Fruit fly (Drosophila melanogaster) whole organism, embryonic: ENCODE measurements around the gene Awh.
A peak's percentile ranks its signal among the peaks of the same experiment; 100 is the strongest.

Source experiments
- Adf1 ChIP-seq: fragments of 200-800 bp; sonication (Bioruptor generic); IDR thresholded peaks from 2 replicates; pipeline ENCODE4 v1.3.6; 2022; ENCODE audit warnings: missing biosample characterization, missing genetic modification characterization
- Bdp1 ChIP-seq: fragments of 200-800 bp; sonication (Bioruptor generic); optimal IDR thresholded peaks from 3 replicates; lab custom pipeline; 2016; ENCODE audit warnings: missing biosample characterization, missing genetic modification characterization
- C15 ChIP-seq: fragments of 200-800 bp; sonication (Bioruptor generic); IDR thresholded peaks from 3 replicates; pipeline ENCODE4 v1.3.6; 2022; ENCODE audit warnings: missing biosample characterization, missing genetic modification characterization
- CG10274 ChIP-seq: fragments of 200-800 bp; sonication (Bioruptor generic); optimal IDR thresholded peaks from 3 replicates; lab custom pipeline; 2017; ENCODE audit warnings: missing biosample characterization, mild to moderate bottlenecking, missing genetic modification characterization
- CG10366 ChIP-seq: fragments of 200-800 bp; sonication (Bioruptor generic); IDR thresholded peaks from 2 replicates; pipeline ENCODE4 v1.3.6; 2022; ENCODE audit warnings: missing biosample characterization, missing genetic modification characterization
- CG10959 ChIP-seq: fragments of 200-800 bp; sonication (Bioruptor generic); IDR thresholded peaks from 2 replicates; pipeline ENCODE4 v1.3.6; 2022; ENCODE audit warnings: missing biosample characterization, missing genetic modification characterization
- CG12744 ChIP-seq: fragments of 200-800 bp; sonication (Bioruptor generic); optimal IDR thresholded peaks from 2 replicates; lab custom pipeline; 2016; ENCODE audit warnings: missing biosample characterization, missing genetic modification characterization
- CG14014 ChIP-seq: fragments of 200-800 bp; sonication (Bioruptor generic); IDR thresholded peaks from 2 replicates; pipeline ENCODE4 v1.3.6; 2022; ENCODE audit warnings: missing biosample characterization, missing genetic modification characterization
- CG1647 ChIP-seq: fragments of 200-800 bp; sonication (Bioruptor generic); optimal IDR thresholded peaks from 3 replicates; lab custom pipeline; 2016; ENCODE audit warnings: missing biosample characterization, missing genetic modification characterization
- CG16863 ChIP-seq: fragments of 200-800 bp; sonication (Bioruptor generic); optimal IDR thresholded peaks from 3 replicates; lab custom pipeline; 2016; ENCODE audit warnings: missing biosample characterization, missing genetic modification characterization
- CG17802 ChIP-seq: fragments of 200-800 bp; sonication (Bioruptor generic); optimal IDR thresholded peaks from 2 replicates; lab custom pipeline; 2018; ENCODE audit warnings: missing biosample characterization, mild to moderate bottlenecking, missing genetic modification characterization, moderate library complexity
- CG17829 ChIP-seq: fragments of 200-800 bp; optimal IDR thresholded peaks from 2 replicates; lab custom pipeline; 2019; ENCODE audit warnings: missing biosample characterization, mild to moderate bottlenecking, missing genetic modification characterization, moderate library complexity
- CG30403 ChIP-seq: fragments of 200-800 bp; sonication (Bioruptor generic); optimal IDR thresholded peaks from 3 replicates; lab custom pipeline; 2016; ENCODE audit warnings: missing biosample characterization, missing genetic modification characterization
- CG3838 ChIP-seq: fragments of 200-800 bp; sonication (Bioruptor generic); optimal IDR thresholded peaks from 3 replicates; lab custom pipeline; 2016; ENCODE audit warnings: missing biosample characterization, missing genetic modification characterization
- CG4282 ChIP-seq: fragments of 200-800 bp; sonication (Bioruptor generic); optimal IDR thresholded peaks from 2 replicates; lab custom pipeline; 2016; ENCODE audit warnings: missing biosample characterization, missing genetic modification characterization
- CG7556 ChIP-seq: fragments of 200-800 bp; sonication (Bioruptor generic); optimal IDR thresholded peaks from 2 replicates; lab custom pipeline; 2017; ENCODE audit warnings: missing biosample characterization, mild to moderate bottlenecking, missing genetic modification characterization
- CG8388 ChIP-seq: fragments of 200-800 bp; sonication (Bioruptor generic); optimal IDR thresholded peaks from 2 replicates; lab custom pipeline; 2019; ENCODE audit warnings: missing biosample characterization, mild to moderate bottlenecking, missing genetic modification characterization, moderate library complexity
- CG8924 ChIP-seq: fragments of 200-800 bp; optimal IDR thresholded peaks from 3 replicates; lab custom pipeline; 2019; ENCODE audit warnings: missing biosample characterization, mild to moderate bottlenecking, missing genetic modification characterization, moderate library complexity
- Dip2 ChIP-seq: fragments of 200-800 bp; sonication (Bioruptor generic); IDR thresholded peaks from 2 replicates; pipeline ENCODE4 v1.3.6; 2022; ENCODE audit warnings: missing biosample characterization, missing genetic modification characterization
- Doc2 ChIP-seq: fragments of 200-800 bp; sonication (Bioruptor generic); IDR thresholded peaks from 2 replicates; pipeline ENCODE4 v1.3.6; 2022; ENCODE audit warnings: missing biosample characterization, missing genetic modification characterization
- Drgx ChIP-seq: fragments of 200-800 bp; sonication (Bioruptor generic); IDR thresholded peaks from 2 replicates; pipeline ENCODE4 v1.3.6; 2022; ENCODE audit warnings: missing biosample characterization, missing genetic modification characterization
- Ets97D ChIP-seq: fragments of 200-800 bp; sonication (Bioruptor generic); optimal IDR thresholded peaks from 3 replicates; lab custom pipeline; 2016; ENCODE audit warnings: missing biosample characterization, missing genetic modification characterization
- Hey ChIP-seq: fragments of 200-800 bp; sonication (Bioruptor generic); optimal IDR thresholded peaks from 3 replicates; lab custom pipeline; 2018; ENCODE audit warnings: missing biosample characterization, mild to moderate bottlenecking, missing genetic modification characterization
- Lhr ChIP-seq: fragments of 200-800 bp; sonication (Bioruptor generic); optimal IDR thresholded peaks from 3 replicates; lab custom pipeline; 2017; ENCODE audit warnings: mild to moderate bottlenecking, missing biosample characterization, missing genetic modification reagents, missing genetic modification characterization
- NfI ChIP-seq: fragments of 200-800 bp; sonication (Bioruptor generic); optimal IDR thresholded peaks from 3 replicates; lab custom pipeline; 2018; ENCODE audit warnings: missing biosample characterization, mild to moderate bottlenecking, missing genetic modification characterization, moderate library complexity
- Sry-β ChIP-seq: fragments of 200-800 bp; sonication (Bioruptor generic); optimal IDR thresholded peaks from 2 replicates; lab custom pipeline; 2018; ENCODE audit warnings: missing biosample characterization, mild to moderate bottlenecking, missing genetic modification characterization, moderate library complexity
- Sry-δ ChIP-seq: fragments of 200-800 bp; sonication (Bioruptor generic); optimal IDR thresholded peaks from 2 replicates; lab custom pipeline; 2016; ENCODE audit warnings: missing biosample characterization, missing genetic modification characterization
- crc ChIP-seq: fragments of 200-800 bp; sonication (Bioruptor generic); optimal IDR thresholded peaks from 2 replicates; lab custom pipeline; 2016; ENCODE audit warnings: missing biosample characterization, missing genetic modification characterization
- crp ChIP-seq, 2 experiments: fragments of 200-800 bp; sonication (Bioruptor generic); optimal IDR thresholded peaks; 2 replicates in 1 of 2; 3 replicates in 1 of 2; lab custom pipeline; 2017; ENCODE audit warnings: missing biosample characterization in 2 of 2, missing genetic modification characterization in 2 of 2, mild to moderate bottlenecking in 1 of 2, moderate library complexity in 1 of 2
- dimm ChIP-seq: fragments of 200-800 bp; sonication (Bioruptor generic); IDR thresholded peaks from 2 replicates; pipeline ENCODE4 v1.3.6; 2022; ENCODE audit warnings: missing biosample characterization, missing genetic modification characterization
- dpn ChIP-seq, 2 experiments: fragments of 200-800 bp; sonication (Bioruptor generic); optimal IDR thresholded peaks; 3 replicates each; lab custom pipeline; 2016; ENCODE audit warnings: missing biosample characterization in 2 of 2, missing genetic modification characterization in 2 of 2
- dysf ChIP-seq: fragments of 200-800 bp; sonication (Bioruptor generic); IDR thresholded peaks from 3 replicates; pipeline ENCODE4 v1.3.6; 2022; ENCODE audit warnings: missing biosample characterization, missing genetic modification characterization
- exex ChIP-seq: fragments of 200-800 bp; sonication (Bioruptor generic); optimal IDR thresholded peaks from 4 replicates; lab custom pipeline; 2018; ENCODE audit warnings: missing biosample characterization, mild to moderate bottlenecking, missing genetic modification characterization, moderate library complexity
- eyg ChIP-seq: fragments of 200-800 bp; sonication (Bioruptor generic); optimal IDR thresholded peaks from 3 replicates; lab custom pipeline; 2016; ENCODE audit warnings: missing biosample characterization, missing genetic modification characterization
- gem ChIP-seq: fragments of 200-800 bp; sonication (Bioruptor generic); optimal IDR thresholded peaks from 2 replicates; lab custom pipeline; 2019; ENCODE audit warnings: missing biosample characterization, mild to moderate bottlenecking, missing genetic modification characterization, moderate library complexity
- jing ChIP-seq: fragments of 200-800 bp; sonication (Bioruptor generic); optimal IDR thresholded peaks from 2 replicates; lab custom pipeline; 2018; ENCODE audit warnings: missing biosample characterization, mild to moderate bottlenecking, missing genetic modification characterization
- kay ChIP-seq: fragments of 200-800 bp; sonication (Bioruptor generic); optimal IDR thresholded peaks from 2 replicates; lab custom pipeline; 2016; ENCODE audit warnings: missing biosample characterization, missing genetic modification characterization
- lmd ChIP-seq: fragments of 200-800 bp; sonication (Bioruptor generic); IDR thresholded peaks from 2 replicates; pipeline ENCODE4 v1.3.6; 2022; ENCODE audit warnings: missing biosample characterization, missing genetic modification characterization
- nau ChIP-seq: fragments of 200-800 bp; sonication (Bioruptor generic); optimal IDR thresholded peaks from 3 replicates; lab custom pipeline; 2017; ENCODE audit warnings: missing biosample characterization, mild to moderate bottlenecking, missing genetic modification characterization, missing genetic modification reagents
- nerfin-2 ChIP-seq: fragments of 200-800 bp; sonication (Bioruptor generic); IDR thresholded peaks from 2 replicates; pipeline ENCODE4 v1.3.6; 2022; ENCODE audit warnings: missing biosample characterization, missing genetic modification characterization; ENCODE audit not compliant: partially characterized antibody
- nmo ChIP-seq: fragments of 200-800 bp; sonication (Bioruptor generic); optimal IDR thresholded peaks from 2 replicates; lab custom pipeline; 2018; ENCODE audit warnings: missing biosample characterization, mild to moderate bottlenecking, missing genetic modification characterization, moderate library complexity
- oc ChIP-seq: fragments of 200-800 bp; sonication (Bioruptor generic); optimal IDR thresholded peaks from 2 replicates; lab custom pipeline; 2018; ENCODE audit warnings: missing biosample characterization, mild to moderate bottlenecking, missing genetic modification characterization, moderate library complexity
- odd ChIP-seq: fragments of 200-800 bp; sonication (Bioruptor generic); optimal IDR thresholded peaks from 2 replicates; lab custom pipeline; 2017; ENCODE audit warnings: missing biosample characterization, mild to moderate bottlenecking, missing genetic modification characterization
- row ChIP-seq: fragments of 200-800 bp; sonication (Bioruptor generic); IDR thresholded peaks from 3 replicates; pipeline ENCODE4 v1.3.6; 2022; ENCODE audit warnings: missing biosample characterization, missing genetic modification characterization
- salm ChIP-seq: fragments of 200-800 bp; sonication (Bioruptor generic); optimal IDR thresholded peaks from 2 replicates; lab custom pipeline; 2018; ENCODE audit warnings: missing biosample characterization, mild to moderate bottlenecking, missing genetic modification characterization
- sens-2 ChIP-seq: fragments of 200-800 bp; sonication (Bioruptor generic); IDR thresholded peaks from 2 replicates; pipeline ENCODE4 v1.3.6; 2022; ENCODE audit warnings: missing biosample characterization, missing genetic modification characterization
- shn ChIP-seq: fragments of 200-800 bp; sonication (Bioruptor generic); optimal IDR thresholded peaks from 3 replicates; lab custom pipeline; 2016; ENCODE audit warnings: missing biosample characterization, missing genetic modification characterization
- sisA ChIP-seq: fragments of 200-800 bp; sonication (Bioruptor generic); IDR thresholded peaks from 2 replicates; pipeline ENCODE4 v1.3.6; 2022; ENCODE audit warnings: missing biosample characterization, missing genetic modification characterization
- slbo ChIP-seq: fragments of 200-800 bp; sonication (Bioruptor generic); IDR thresholded peaks from 2 replicates; pipeline ENCODE4 v1.3.6; 2022; ENCODE audit warnings: missing biosample characterization, missing genetic modification characterization
- sqz ChIP-seq: fragments of 200-800 bp; sonication (Bioruptor generic); optimal IDR thresholded peaks from 3 replicates; lab custom pipeline; 2018; ENCODE audit warnings: missing biosample characterization, mild to moderate bottlenecking, missing genetic modification characterization
- tll ChIP-seq, 2 experiments: fragments of 200-800 bp in 1 of 2; fragments of >200 bp in 1 of 2; sonication (Bioruptor generic) in 1 of 2; optimal IDR thresholded peaks; 2 replicates each; lab custom pipeline; 2017 to 2019; ENCODE audit warnings: missing biosample characterization in 2 of 2, missing genetic modification characterization in 2 of 2, mild to moderate bottlenecking in 1 of 2, moderate library complexity in 1 of 2
- wor ChIP-seq: fragments of 200-800 bp; sonication (Bioruptor generic); IDR thresholded peaks from 2 replicates; pipeline ENCODE4 v1.3.6; 2022; ENCODE audit warnings: missing biosample characterization, missing genetic modification characterization

The Awh gene

dm6 chr3L:3809943-3810342 is 36.1 kb upstream of the Awh start, which contains the start of gene CG32262 (continued):
- TF ChIP-seq odd (GFP tag; lab: Kevin White, UChicago) = no peak
- no peak for TF ChIP-seq dpn (GFP tag; optimal IDR thresholded peaks at IDR 0.05; lab: Kevin White, UChicago)
- TF ChIP-seq Sry-β = no peak
- TF ChIP-seq CG17802 (tag; lab: Kevin White, UChicago) = no peak
- TF ChIP-seq CG17829 (tag; lab: Kevin White, UChicago) = no peak
- TF ChIP-seq sens-2 (GFP tag; lab: Robert Waterston, UW) = no peak
- TF ChIP-seq Adf1 = no peak
- TF ChIP-seq dimm (GFP tag; lab: Robert Waterston, UW) = no peak
- no peak for TF ChIP-seq nmo (GFP tag; lab: Kevin White, UChicago)
- peak; percentile 82 for TF ChIP-seq Sry-δ (GFP tag; lab: Kevin White, UChicago)
- TF ChIP-seq CG10274 = no peak
- no peak for TF ChIP-seq Dip2 (GFP tag; lab: Robert Waterston, UW)
- no peak for TF ChIP-seq tll (GFP tag; optimal IDR thresholded peaks at IDR 0.05; lab: Kevin White, UChicago)
- no peak for TF ChIP-seq CG3838
- TF ChIP-seq CG16863 = no peak
- TF ChIP-seq slbo = no peak
- TF ChIP-seq jing (GFP tag; lab: Kevin White, UChicago) = no peak
- no peak for TF ChIP-seq wor (GFP tag; lab: Robert Waterston, UW)
- TF ChIP-seq crp (GFP tag; optimal IDR thresholded peaks at IDR 0.05; lab: Kevin White, UChicago) = peak in 1 of 2 experiments; percentile 91
- TF ChIP-seq NfI (GFP tag; lab: Kevin White, UChicago) = peak; percentile 12
- TF ChIP-seq CG8924 = no peak
- TF ChIP-seq Lhr (GFP tag; lab: Kevin White, UChicago) = no peak
- TF ChIP-seq row = peak; percentile 65
- TF ChIP-seq C15 (GFP tag; lab: Robert Waterston, UW) = no peak
- TF ChIP-seq CG10959 (GFP tag; lab: Robert Waterston, UW) = no peak
- TF ChIP-seq crc (GFP tag; lab: Kevin White, UChicago) = no peak
- TF ChIP-seq sisA (GFP tag; lab: Robert Waterston, UW) = no peak
- TF ChIP-seq Doc2 = no peak
- TF ChIP-seq dysf (GFP tag; lab: Robert Waterston, UW) = no peak
- no peak for TF ChIP-seq gem (tag; lab: Kevin White, UChicago)
- no peak for TF ChIP-seq Bdp1 (GFP tag; lab: Kevin White, UChicago)
- TF ChIP-seq CG12744 (GFP tag; lab: Kevin White, UChicago) = no peak
- no peak for TF ChIP-seq CG30403 (GFP tag; lab: Kevin White, UChicago)
- TF ChIP-seq nerfin-2 (GFP tag; lab: Robert Waterston, UW) = peak; percentile 55; the same call in 1 of the 2 replicates
- no peak for TF ChIP-seq CG4282
- TF ChIP-seq CG14014 = no peak
- peak; percentile 27 for TF ChIP-seq CG8388 (GFP tag; lab: Kevin White, UChicago)
- TF ChIP-seq sqz = no peak
- TF ChIP-seq kay = no peak
- no peak for TF ChIP-seq shn (GFP tag; lab: Kevin White, UChicago)
- TF ChIP-seq CG1647 (GFP tag; lab: Kevin White, UChicago) = no peak
- no peak for TF ChIP-seq exex
- no peak for TF ChIP-seq salm (tag; lab: Kevin White, UChicago)
- no peak for TF ChIP-seq oc (tag; lab: Kevin White, UChicago)
- TF ChIP-seq eyg (GFP tag; lab: Kevin White, UChicago) = no peak
- TF ChIP-seq CG7556 = no peak
- no peak for TF ChIP-seq Drgx (GFP tag; lab: Robert Waterston, UW)
- no peak for TF ChIP-seq lmd (GFP tag; lab: Robert Waterston, UW)
- TF ChIP-seq nau (GFP tag; lab: Kevin White, UChicago) = no peak
- peak; percentile 34 for TF ChIP-seq Ets97D (GFP tag; lab: Kevin White, UChicago)
- no peak for TF ChIP-seq CG10366 (GFP tag; lab: Robert Waterston, UW)
- no peak for TF ChIP-seq Hey (tag; lab: Kevin White, UChicago)
